Worm (Caenorhabditis elegans) whole organism, late embryonic: ENCODE measurements around the gene F21C10.5.

Experiments
- F13H6.1 ChIP-seq: sonication (generic microtip); optimal IDR thresholded peaks from 2 replicates; lab custom pipeline; 2016; ENCODE audit warnings: missing genetic modification characterization, missing compliant biosample characterization
- ceh-31 ChIP-seq: sonication (generic microtip); optimal IDR thresholded peaks from 2 replicates; lab custom pipeline; 2016; ENCODE audit warnings: missing genetic modification characterization, missing compliant biosample characterization
- ceh-6 ChIP-seq: fragments of 200-800 bp; sonication (Bioruptor generic); optimal IDR thresholded peaks from 2 replicates; lab custom pipeline; 2018; ENCODE audit warnings: mild to moderate bottlenecking, missing genetic modification characterization, missing compliant biosample characterization
- ceh-9 ChIP-seq: sonication (generic microtip); optimal IDR thresholded peaks from 2 replicates; lab custom pipeline; 2016; ENCODE audit warnings: mild to moderate bottlenecking, missing genetic modification characterization, inconsistent platforms, missing compliant biosample characterization
- che-1 ChIP-seq: sonication (generic microtip); optimal IDR thresholded peaks from 2 replicates; lab custom pipeline; 2016; ENCODE audit warnings: mild to moderate bottlenecking, missing genetic modification characterization, missing compliant biosample characterization
- dmd-4 ChIP-seq: sonication (generic microtip); optimal IDR thresholded peaks from 2 replicates; lab custom pipeline; 2016; ENCODE audit warnings: borderline replicate concordance, missing genetic modification characterization, missing compliant biosample characterization
- elt-2 ChIP-seq: sonication (generic microtip); optimal IDR thresholded peaks from 2 replicates; lab custom pipeline; 2016; ENCODE audit warnings: missing genetic modification reagents, missing genetic modification characterization, missing compliant biosample characterization
- fkh-10 ChIP-seq: fragments of 150-350 bp; optimal IDR thresholded peaks from 2 replicates; lab custom pipeline; 2014; ENCODE audit warnings: missing biosample characterization, missing genetic modification reagents, missing genetic modification characterization
- nhr-11 ChIP-seq: fragments of 150-350 bp; optimal IDR thresholded peaks from 2 replicates; lab custom pipeline; 2014; ENCODE audit warnings: missing biosample characterization, missing genetic modification characterization
- pqm-1 ChIP-seq: sonication (generic microtip); optimal IDR thresholded peaks from 2 replicates; lab custom pipeline; 2016; ENCODE audit warnings: missing genetic modification characterization, missing compliant biosample characterization
- sox-4 ChIP-seq: sonication (generic microtip); optimal IDR thresholded peaks from 2 replicates; lab custom pipeline; 2017; ENCODE audit warnings: mild to moderate bottlenecking, missing genetic modification characterization, inconsistent platforms, missing compliant biosample characterization

DNA sequence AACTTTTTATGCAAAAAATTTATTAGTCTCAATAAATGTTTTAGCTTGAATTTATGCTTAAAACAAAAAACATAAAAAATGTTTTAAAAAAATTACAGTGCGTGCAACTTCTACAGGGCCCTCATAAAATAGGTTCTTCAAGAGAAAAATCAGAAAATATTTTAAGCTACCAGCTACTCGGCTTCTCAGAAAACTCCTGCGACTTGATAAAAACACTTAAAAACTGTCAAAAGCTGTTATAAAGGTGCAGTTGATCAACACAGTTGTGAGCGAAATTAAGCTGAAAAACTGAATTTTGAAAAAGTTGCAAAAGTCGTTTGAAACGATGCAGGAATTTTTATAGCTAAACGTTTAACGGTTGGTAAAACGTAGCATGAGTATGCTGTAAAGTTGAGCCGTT lies 36.7 kb upstream of the F21C10.5 start:
- TF ChIP-seq ceh-9 (tag; lab: Kevin White, UChicago) (no peak), sox-4 (tag; lab: Kevin White, UChicago) (no peak), dmd-4 (tag; lab: Kevin White, UChicago) (no peak), fkh-10 (GFP tag; lab: Kevin White, UChicago) (no peak), F13H6.1 (tag; lab: Kevin White, UChicago) (no peak), che-1 (tag; lab: Kevin White, UChicago) (no peak), nhr-11 (no peak), elt-2 (no peak), ceh-31 (tag; lab: Kevin White, UChicago) (no peak), pqm-1 (no peak), ceh-6 (GFP tag; lab: Kevin White, UChicago) (no peak)
